Worm (Caenorhabditis elegans) whole organism, mixed stage, embryonic: Measurements from ENCODE around the gene ncs-6.
A peak's percentile ranks its signal among the peaks of the same experiment; 100 is the strongest.

ENCODE experiments used
- M03D4.4 ChIP-seq: sonication (generic microtip); optimal IDR thresholded peaks from 2 replicates; lab custom pipeline; 2017; ENCODE audit warnings: mild to moderate bottlenecking, missing genetic modification characterization, missing compliant biosample characterization
- bed-3 ChIP-seq: fragments of 200-800 bp; sonication (Bioruptor generic); optimal IDR thresholded peaks from 3 replicates; lab custom pipeline; 2018; ENCODE audit warnings: mild to moderate bottlenecking, missing genetic modification characterization, moderate library complexity, missing compliant biosample characterization
- blmp-1 ChIP-seq: fragments of 150-350 bp; optimal IDR thresholded peaks from 2 replicates; lab custom pipeline; 2014; ENCODE audit warnings: missing biosample characterization, missing genetic modification characterization
- ceh-39 ChIP-seq: fragments of 150-350 bp; optimal IDR thresholded peaks from 2 replicates; lab custom pipeline; 2014; ENCODE audit warnings: missing biosample characterization, missing genetic modification characterization
- ceh-43 ChIP-seq: fragments of 200-800 bp; sonication (Bioruptor generic); optimal IDR thresholded peaks from 2 replicates; lab custom pipeline; 2018; ENCODE audit warnings: mild to moderate bottlenecking, missing genetic modification characterization, moderate library complexity, missing compliant biosample characterization
- ceh-83 ChIP-seq: fragments of 200-800 bp; sonication (Bioruptor generic); optimal IDR thresholded peaks from 2 replicates; lab custom pipeline; 2018; ENCODE audit warnings: mild to moderate bottlenecking, missing genetic modification characterization, missing compliant biosample characterization
- ces-1 ChIP-seq: fragments of 150-350 bp; optimal IDR thresholded peaks from 2 replicates; lab custom pipeline; 2014; ENCODE audit warnings: missing biosample characterization, missing genetic modification reagents, missing genetic modification characterization
- cnd-1 ChIP-seq: fragments of 200-800 bp; sonication (Bioruptor generic); optimal IDR thresholded peaks from 2 replicates; lab custom pipeline; 2018; ENCODE audit warnings: mild to moderate bottlenecking, missing genetic modification characterization, missing compliant biosample characterization
- drap-1 ChIP-seq: fragments of 200-800 bp; sonication (Bioruptor generic); optimal IDR thresholded peaks from 3 replicates; lab custom pipeline; 2018; ENCODE audit warnings: mild to moderate bottlenecking, missing genetic modification characterization, missing compliant biosample characterization
- elt-1 ChIP-seq: sonication (generic microtip); optimal IDR thresholded peaks from 2 replicates; lab custom pipeline; 2017; ENCODE audit warnings: missing genetic modification characterization, mild to moderate bottlenecking, missing compliant biosample characterization, antibody characterized with exemption, moderate library complexity, borderline replicate concordance; ENCODE audit not compliant: insufficient read depth
- elt-3 ChIP-seq: fragments of 150-350 bp; optimal IDR thresholded peaks from 2 replicates; lab custom pipeline; 2014; ENCODE audit warnings: missing biosample characterization, missing genetic modification characterization
- flh-1 ChIP-seq: fragments of 200-800 bp; sonication (Bioruptor generic); optimal IDR thresholded peaks from 2 replicates; lab custom pipeline; 2018; ENCODE audit warnings: mild to moderate bottlenecking, missing genetic modification characterization, moderate library complexity, missing compliant biosample characterization
- ham-2 ChIP-seq: fragments of 200-800 bp; sonication (Bioruptor generic); optimal IDR thresholded peaks from 2 replicates; lab custom pipeline; 2018; ENCODE audit warnings: mild to moderate bottlenecking, missing genetic modification characterization, missing compliant biosample characterization
- hlh-1 ChIP-seq: fragments of 150-350 bp; optimal IDR thresholded peaks from 2 replicates; lab custom pipeline; 2014; ENCODE audit warnings: missing biosample characterization, missing genetic modification reagents, missing genetic modification characterization
- lin-13 ChIP-seq: fragments of 150-350 bp; optimal IDR thresholded peaks from 2 replicates; lab custom pipeline; 2014; ENCODE audit warnings: missing biosample characterization, missing genetic modification characterization
- lin-32 ChIP-seq: fragments of 200-800 bp; sonication (Bioruptor generic); optimal IDR thresholded peaks from 2 replicates; lab custom pipeline; 2018; ENCODE audit warnings: mild to moderate bottlenecking, missing genetic modification characterization, missing compliant biosample characterization
- lsy-2 ChIP-seq: fragments of 150-350 bp; optimal IDR thresholded peaks from 2 replicates; lab custom pipeline; 2014; ENCODE audit warnings: missing biosample characterization, missing genetic modification characterization
- mab-5 ChIP-seq: fragments of 150-350 bp; optimal IDR thresholded peaks from 2 replicates; lab custom pipeline; 2014; ENCODE audit warnings: missing biosample characterization, missing genetic modification characterization
- mep-1 ChIP-seq: fragments of 150-350 bp; optimal IDR thresholded peaks from 2 replicates; lab custom pipeline; 2017; ENCODE audit warnings: missing biosample characterization, missing genetic modification reagents, missing genetic modification characterization, inconsistent platforms
- mls-2 ChIP-seq: sonication (generic microtip); optimal IDR thresholded peaks from 2 replicates; lab custom pipeline; 2016; ENCODE audit warnings: mild to moderate bottlenecking, missing genetic modification characterization, moderate library complexity, missing compliant biosample characterization
- nhr-12 ChIP-seq: fragments of 150-350 bp; optimal IDR thresholded peaks from 2 replicates; lab custom pipeline; 2014; ENCODE audit warnings: missing biosample characterization, missing genetic modification characterization
- nhr-2 ChIP-seq: fragments of 150-350 bp; optimal IDR thresholded peaks from 2 replicates; lab custom pipeline; 2014; ENCODE audit warnings: missing biosample characterization, missing genetic modification characterization
- nhr-237 ChIP-seq: fragments of 150-350 bp; optimal IDR thresholded peaks from 2 replicates; lab custom pipeline; 2014; ENCODE audit warnings: missing biosample characterization, missing genetic modification characterization
- nhr-28 ChIP-seq: fragments of 150-350 bp; optimal IDR thresholded peaks from 2 replicates; lab custom pipeline; 2014; ENCODE audit warnings: missing biosample characterization, missing genetic modification characterization
- nhr-76 ChIP-seq: sonication (generic microtip); optimal IDR thresholded peaks from 2 replicates; lab custom pipeline; 2017; ENCODE audit warnings: missing biosample characterization, missing genetic modification characterization
- pha-4 ChIP-seq: fragments of 150-350 bp; optimal IDR thresholded peaks from 2 replicates; lab custom pipeline; 2018; ENCODE audit warnings: missing biosample characterization, missing genetic modification reagents, missing genetic modification characterization
- sem-2 ChIP-seq: fragments of 200-800 bp; sonication (Bioruptor generic); optimal IDR thresholded peaks from 2 replicates; lab custom pipeline; 2018; ENCODE audit warnings: mild to moderate bottlenecking, missing genetic modification characterization, missing compliant biosample characterization
- snpc-4 ChIP-seq: fragments of 150-350 bp; optimal IDR thresholded peaks from 2 replicates; lab custom pipeline; 2014; ENCODE audit warnings: missing biosample characterization, missing genetic modification characterization
- sptf-1 ChIP-seq: sonication (generic microtip); optimal IDR thresholded peaks from 2 replicates; lab custom pipeline; 2017; ENCODE audit warnings: mild to moderate bottlenecking, missing genetic modification characterization, moderate library complexity, missing compliant biosample characterization
- tbx-8 ChIP-seq: fragments of 200-800 bp; sonication (Bioruptor generic); optimal IDR thresholded peaks from 2 replicates; lab custom pipeline; 2018; ENCODE audit warnings: mild to moderate bottlenecking, missing genetic modification characterization, moderate library complexity, missing compliant biosample characterization
- unc-120 ChIP-seq: sonication (generic microtip); optimal IDR thresholded peaks from 2 replicates; lab custom pipeline; 2017; ENCODE audit warnings: missing genetic modification characterization, missing compliant biosample characterization; ENCODE audit not compliant: poor library complexity, severe bottlenecking
- unc-39 ChIP-seq: fragments of 150-350 bp; optimal IDR thresholded peaks from 2 replicates; lab custom pipeline; 2014; ENCODE audit warnings: missing biosample characterization, missing genetic modification characterization
- unc-62 ChIP-seq: fragments of 150-350 bp; optimal IDR thresholded peaks from 2 replicates; lab custom pipeline; 2014; ENCODE audit warnings: missing biosample characterization, missing genetic modification reagents, missing genetic modification characterization
- zip-8 ChIP-seq: fragments of 150-350 bp; optimal IDR thresholded peaks from 2 replicates; lab custom pipeline; 2014; ENCODE audit warnings: missing biosample characterization, missing genetic modification characterization
- ztf-11 ChIP-seq: fragments of 150-350 bp; optimal IDR thresholded peaks from 2 replicates; lab custom pipeline; 2014; ENCODE audit warnings: missing biosample characterization, missing genetic modification characterization

ncs-6 gene

DNA sequence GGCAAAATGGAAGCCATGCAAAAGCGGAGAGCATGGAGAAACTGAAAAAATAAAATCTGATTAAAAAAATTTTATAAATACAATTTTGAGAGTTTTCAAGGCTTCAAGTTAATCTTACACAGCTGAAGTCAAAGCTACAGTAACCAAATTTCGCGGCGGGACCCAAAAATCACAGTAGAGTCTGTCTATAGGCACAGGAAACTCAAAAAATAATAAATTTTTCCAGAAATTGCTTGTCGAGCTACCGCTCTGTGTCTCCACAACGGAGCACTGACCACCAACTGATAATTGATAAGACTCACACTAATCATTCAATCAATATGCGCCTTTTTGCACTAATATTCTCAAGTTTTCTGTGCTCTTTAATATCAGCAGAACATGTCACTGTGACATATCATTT is 22.0 kb upstream of the ncs-6 start, which contains the start of gene W10G11.19:
Gene W10G11.19 (plus strand): TSS at position 301 of the 400 bp plus-strand sequence.
- TF ChIP-seq lsy-2 (no peak), nhr-237 (tag; lab: Kevin White, UChicago) (no peak), nhr-76 (tag; lab: Kevin White, UChicago) (no peak), ceh-83 (GFP tag; lab: Kevin White, UChicago) (no peak), lin-32 (GFP tag; lab: Kevin White, UChicago) (no peak), hlh-1 (tag; lab: Kevin White, UChicago) (no peak), ces-1 (GFP tag; lab: Kevin White, UChicago) (no peak), blmp-1 (tag; lab: Kevin White, UChicago) (no peak), ztf-11 (tag; lab: Kevin White, UChicago) (no peak), tbx-8 (no peak), mls-2 (no peak), bed-3 (no peak), lin-13 (tag; lab: Kevin White, UChicago) (no peak), sem-2 (GFP tag; lab: Kevin White, UChicago) (no peak), mab-5 (tag; lab: Kevin White, UChicago) (no peak), mep-1 (no peak)
- TF ChIP-seq, all 35 proteins: peak for 0

- TF ChIP-seq unc-62 (GFP tag; lab: Kevin White, UChicago) (no peak), flh-1 (GFP tag; lab: Kevin White, UChicago) (no peak), lin-32 (GFP tag; lab: Kevin White, UChicago) (no peak), ceh-39 (tag; lab: Kevin White, UChicago) (no peak), nhr-2 (tag; lab: Kevin White, UChicago) (no peak), drap-1 (GFP tag; lab: Kevin White, UChicago) (peak; percentile 1), bed-3 (no peak), cnd-1 (tag; lab: Kevin White, UChicago) (peak; percentile 42), ceh-83 (GFP tag; lab: Kevin White, UChicago) (peak; percentile 10), nhr-76 (tag; lab: Kevin White, UChicago) (no peak), unc-39 (tag; lab: Kevin White, UChicago) (no peak), mep-1 (peak; percentile 34), mls-2 (no peak), mab-5 (tag; lab: Kevin White, UChicago) (no peak), lin-13 (tag; lab: Kevin White, UChicago) (no peak), zip-8 (no peak), unc-120 (tag; lab: Kevin White, UChicago) (peak; percentile 68), ces-1 (GFP tag; lab: Kevin White, UChicago) (peak; percentile 66), snpc-4 (no peak), ceh-43 (no peak), nhr-12 (tag; lab: Kevin White, UChicago) (no peak), elt-3 (no peak), ham-2 (GFP tag; lab: Kevin White, UChicago) (peak; percentile 45), lsy-2 (no peak), blmp-1 (tag; lab: Kevin White, UChicago) (no peak), M03D4.4 (tag; lab: Kevin White, UChicago) (no peak), sptf-1 (tag; lab: Kevin White, UChicago) (no peak), tbx-8 (no peak), nhr-237 (tag; lab: Kevin White, UChicago) (no peak), nhr-28 (tag; lab: Kevin White, UChicago) (no peak), sem-2 (GFP tag; lab: Kevin White, UChicago) (no peak), elt-1 (tag; lab: Kevin White, UChicago) (no peak), hlh-1 (tag; lab: Kevin White, UChicago) (peak; percentile 5), ztf-11 (tag; lab: Kevin White, UChicago) (no peak), pha-4 (tag; lab: Kevin White, UChicago) (no peak)
Observed at ce11 chrII:3547282-3547681, 19.0 kb upstream of the ncs-6 start.

ce11 chrII:3546381-3546931 is 18.1 kb upstream of the ncs-6 start, which contains the start of gene apd-3:
Gene apd-3 (minus strand): TSS chrII:3546431.
- TF ChIP-seq nhr-12 (tag; lab: Kevin White, UChicago) (no peak), ceh-39 (tag; lab: Kevin White, UChicago) (no peak), unc-120 (tag; lab: Kevin White, UChicago) (no peak), nhr-237 (tag; lab: Kevin White, UChicago) (no peak), nhr-76 (tag; lab: Kevin White, UChicago) (no peak), zip-8 (no peak), lin-32 (GFP tag; lab: Kevin White, UChicago) (no peak), elt-3 (no peak), drap-1 (GFP tag; lab: Kevin White, UChicago) (no peak), bed-3 (no peak), mab-5 (tag; lab: Kevin White, UChicago) (no peak), pha-4 (tag; lab: Kevin White, UChicago) (no peak), M03D4.4 (tag; lab: Kevin White, UChicago) (no peak), hlh-1 (tag; lab: Kevin White, UChicago) (no peak), blmp-1 (tag; lab: Kevin White, UChicago) (no peak)
